Worm (Caenorhabditis elegans): ENCODE measurements around the gene F02A9.7.

DNA sequence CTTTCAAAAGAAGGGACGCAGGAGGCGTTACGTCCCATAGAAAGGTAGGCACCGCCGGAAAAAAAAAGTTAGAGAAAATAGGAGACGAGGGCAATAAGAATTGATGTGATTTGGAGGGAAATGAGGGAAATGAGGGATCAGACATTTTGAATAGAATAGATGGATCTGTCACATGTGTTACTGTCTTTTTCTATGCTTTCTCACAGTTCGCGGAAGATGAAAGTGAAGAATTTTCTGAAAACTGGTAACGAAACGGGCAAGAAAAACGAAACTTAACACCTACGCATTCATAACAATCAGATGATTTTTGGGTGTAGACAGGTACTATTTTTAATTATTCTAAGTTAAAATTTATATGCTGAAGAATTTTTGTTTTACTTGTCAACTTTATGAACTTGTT, 37.8 kb downstream of the F02A9.7 start, which contains the start of gene R107.9:
- TF ChIP-seq ztf-11 (tag; optimal IDR thresholded peaks at IDR 0.05) = no peak
- TF ChIP-seq unc-62 (GFP tag; optimal IDR thresholded peaks at IDR 0.05) = no peak
- no peak for TF ChIP-seq sox-4 (tag; optimal IDR thresholded peaks at IDR 0.05)
- TF ChIP-seq nhr-90 (tag; optimal IDR thresholded peaks at IDR 0.05; ENCODE audit: poor library complexity) = no peak
